Fruit fly (Drosophila melanogaster): ENCODE results near the gene CG14692.

DNA sequence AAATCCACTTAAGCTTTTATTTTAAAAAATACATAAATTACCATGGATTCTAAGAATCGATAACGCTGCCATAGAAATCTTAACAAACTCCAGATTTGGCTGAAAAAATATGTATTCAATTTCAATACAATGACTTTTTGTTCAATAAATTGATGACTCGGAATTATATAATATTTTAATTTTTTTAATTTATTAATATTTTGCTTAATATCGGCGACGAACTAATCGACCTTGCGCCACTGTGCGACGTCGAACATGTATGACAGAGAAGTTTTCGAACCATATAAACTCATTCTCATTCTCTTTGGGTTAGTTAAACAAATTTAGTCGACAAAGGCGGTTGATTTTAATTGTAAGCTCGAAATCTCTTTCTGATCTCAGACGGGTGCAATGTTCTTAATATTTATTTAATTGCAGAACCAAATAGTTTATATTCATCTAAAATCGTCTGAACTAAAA is 45.8 kb upstream of the CG14692 start, which contains the start of gene CG42394:
- TF ChIP-seq CG6163 (GFP tag; IDR thresholded peaks at IDR 0.05) (peak; percentile 95), cyc (GFP tag; optimal IDR thresholded peaks at IDR 0.05) (peak; percentile 77), OdsH (GFP tag; optimal IDR thresholded peaks at IDR 0.05) (peak; percentile 92), CG7368 (GFP tag; optimal IDR thresholded peaks at IDR 0.05) (peak; percentile 86), CG8319 (GFP tag; optimal IDR thresholded peaks at IDR 0.05) (peak; percentile 70), Ets21C (GFP tag; optimal IDR thresholded peaks at IDR 0.05) (peak; percentile 69), CG9139 (GFP tag; optimal IDR thresholded peaks at IDR 0.05) (peak; percentile 88), svp (GFP tag) (peak; percentile 93), Met (GFP tag; optimal IDR thresholded peaks at IDR 0.05) (peak; percentile 91), Eip78C (GFP tag) (peak; percentile 97), Lpt (GFP tag; optimal IDR thresholded peaks at IDR 0.05) (peak; percentile 93)

Data from whole organism, prepupa.